ENCODE assay signal across 1 fruit fly cellular context in genomic region chr3L:16782218-16782763, dm6.
TF ChIP-seq lines count a peak whose summit lies in the region.

No protein-coding gene starts in this region.

TF ChIP-seq in whole organism, embryonic, 481 proteins besides CTCF, POLR2A, EP300 and RAD21 (continued from another document):
- TF ChIP-seq HLH54F (GFP tag; optimal IDR thresholded peaks at IDR 0.05; lab: Kevin White, UChicago) (peak; percentile 46), tin (GFP tag; optimal IDR thresholded peaks at IDR 0.05; lab: Kevin White, UChicago) (peak; percentile 54), Elba2 (GFP tag; optimal IDR thresholded peaks at IDR 0.05; lab: Kevin White, UChicago) (no peak), br (optimal IDR thresholded peaks at IDR 0.05; lab: Kevin White, UChicago) (no peak), CG12391 (tag; optimal IDR thresholded peaks at IDR 0.05; lab: Kevin White, UChicago) (peak; percentile 75), al (GFP tag; IDR thresholded peaks at IDR 0.05; lab: Robert Waterston, UW) (0 out of 2 replicates have a peak, but pooled peaks have one; percentile 26), Hmr (GFP tag; optimal IDR thresholded peaks at IDR 0.05; lab: Kevin White, UChicago) (peak; percentile 73), CG13894 (tag; optimal IDR thresholded peaks at IDR 0.05; lab: Kevin White, UChicago) (no peak), ssp (GFP tag; IDR thresholded peaks at IDR 0.05; lab: Robert Waterston, UW) (peak; percentile 50), CG33557 (GFP tag; optimal IDR thresholded peaks at IDR 0.05; lab: Kevin White, UChicago) (no peak), HmgD (GFP tag; optimal IDR thresholded peaks at IDR 0.05; lab: Kevin White, UChicago) (no peak)
